Worm (Caenorhabditis elegans) whole organism, L4 larva: ENCODE data around the gene cup-15.

Source experiments
- F10B5.3 ChIP-seq: sonication (generic microtip); optimal IDR thresholded peaks from 2 replicates; lab custom pipeline; 2016; ENCODE audit warnings: mild to moderate bottlenecking, missing genetic modification characterization, missing compliant biosample characterization
- ZK546.5 ChIP-seq, 2 experiments: sonication (generic microtip); optimal IDR thresholded peaks; 2 replicates each; lab custom pipeline; 2017; ENCODE audit warnings: missing biosample characterization in 2 of 2, missing genetic modification characterization in 2 of 2
- ama-1 ChIP-seq: fragments of 150-350 bp; optimal IDR thresholded peaks from 2 replicates; lab custom pipeline; 2014; ENCODE audit warnings: inconsistent platforms, mixed read lengths
- ceh-20 ChIP-seq: fragments of 200-800 bp; sonication (Bioruptor generic); IDR thresholded peaks from 2 replicates; pipeline ENCODE4 v1.3.6; 2022; ENCODE audit warnings: missing genetic modification reagents, missing genetic modification characterization, missing compliant biosample characterization
- dmd-8 ChIP-seq: fragments of 200-800 bp; sonication (Bioruptor generic); IDR thresholded peaks from 2 replicates; pipeline ENCODE4 v1.3.6; 2022; ENCODE audit warnings: missing genetic modification characterization, missing compliant biosample characterization
- fos-1 ChIP-seq: fragments of 150-350 bp; optimal IDR thresholded peaks from 2 replicates; lab custom pipeline; 2014; ENCODE audit warnings: missing biosample characterization, missing genetic modification characterization
- lin-13 ChIP-seq: fragments of 150-350 bp; optimal IDR thresholded peaks from 2 replicates; lab custom pipeline; 2014; ENCODE audit warnings: missing biosample characterization, missing genetic modification reagents, missing genetic modification characterization
- lsy-2 ChIP-seq, 2 experiments: fragments of 150-350 bp in 1 of 2; sonication (generic microtip) in 1 of 2; optimal IDR thresholded peaks; 2 replicates each; lab custom pipeline; 2014 to 2017; ENCODE audit warnings: missing biosample characterization in 2 of 2, missing genetic modification characterization in 2 of 2
- mdl-1 ChIP-seq, 2 experiments: fragments of 150-350 bp in 1 of 2; sonication (generic microtip) in 1 of 2; optimal IDR thresholded peaks; 2 replicates each; lab custom pipeline; 2014 to 2017; ENCODE audit warnings: missing biosample characterization in 2 of 2, missing genetic modification characterization in 2 of 2
- mes-2 ChIP-seq: sonication (generic microtip); optimal IDR thresholded peaks from 2 replicates; lab custom pipeline; 2016; ENCODE audit warnings: missing genotype, mild to moderate bottlenecking, missing genetic modification characterization, missing compliant biosample characterization; ENCODE audit not compliant: poor library complexity, severe bottlenecking
- nhr-25 ChIP-seq: sonication (generic microtip); optimal IDR thresholded peaks from 2 replicates; lab custom pipeline; 2017; ENCODE audit warnings: missing genetic modification characterization, mild to moderate bottlenecking, missing compliant biosample characterization, antibody characterized with exemption, moderate library complexity, borderline replicate concordance; ENCODE audit not compliant: insufficient read depth
- nhr-28 ChIP-seq: fragments of 150-350 bp; optimal IDR thresholded peaks from 2 replicates; lab custom pipeline; 2014; ENCODE audit warnings: missing biosample characterization, missing genetic modification characterization
- snpc-4 ChIP-seq: fragments of 150-350 bp; optimal IDR thresholded peaks from 2 replicates; lab custom pipeline; 2014; ENCODE audit warnings: missing biosample characterization, missing genetic modification characterization
- unc-62 ChIP-seq, 3 experiments: fragments of 150-350 bp in 1 of 3; sonication (generic microtip); optimal IDR thresholded peaks in 2 of 3; peaks in 1 of 3; 1 replicate in 1 of 3; 2 replicates in 2 of 3; lab custom pipeline; 2014 to 2017; ENCODE audit warnings: missing biosample characterization in 3 of 3, missing genetic modification characterization in 3 of 3, missing genetic modification reagents in 3 of 3, missing genotype in 1 of 3

- no peak for TF ChIP-seq mdl-1 (tag; optimal IDR thresholded peaks at IDR 0.05; lab: Kevin White, UChicago)
- no peak for TF ChIP-seq nhr-28 (tag; lab: Kevin White, UChicago)
- TF ChIP-seq F10B5.3 (tag; lab: Kevin White, UChicago) = no peak
- TF ChIP-seq fos-1 (tag; lab: Kevin White, UChicago) = no peak
- no peak for TF ChIP-seq snpc-4 (tag; lab: Kevin White, UChicago)
- TF ChIP-seq dmd-8 (GFP tag; lab: Robert Waterston, UW) = no peak
- TF ChIP-seq ceh-20 (GFP tag; lab: Robert Waterston, UW) = no peak
- no peak for TF ChIP-seq lsy-2 (tag; optimal IDR thresholded peaks at IDR 0.05; lab: Kevin White, UChicago)
- TF ChIP-seq ama-1 = no peak
- no peak for TF ChIP-seq lin-13 (GFP tag; lab: Kevin White, UChicago)
- TF ChIP-seq nhr-25 = no peak
- no peak for TF ChIP-seq ZK546.5 (tag; optimal IDR thresholded peaks at IDR 0.05; lab: Kevin White, UChicago)
- no peak for TF ChIP-seq unc-62 (GFP tag; optimal IDR thresholded peaks at IDR 0.05 in 1 of 2; lab: Kevin White, UChicago)
- no peak for TF ChIP-seq unc-62 (tag; optimal IDR thresholded peaks at IDR 0.05; lab: Kevin White, UChicago)
- TF ChIP-seq mes-2 (tag; lab: Kevin White, UChicago) = no peak
These were observed 25.4 kb downstream of the cup-15 start for ce11 chrII:9378174-9378573.
